Fruit fly (Drosophila melanogaster) whole organism: ENCODE results near the gene slmb.

Experiments
- CG8478 ChIP-seq: fragments of >200 bp; optimal IDR thresholded peaks from 2 replicates; lab custom pipeline; 2018; ENCODE audit warnings: inconsistent platforms
- pan ChIP-seq: fragments of >200 bp; optimal IDR thresholded peaks from 2 replicates; lab custom pipeline; 2017
- usp ChIP-seq: fragments of >200 bp; optimal IDR thresholded peaks from 2 replicates; lab custom pipeline; 2017; ENCODE audit warnings: missing biosample characterization, missing genetic modification characterization, mixed read lengths

DNA sequence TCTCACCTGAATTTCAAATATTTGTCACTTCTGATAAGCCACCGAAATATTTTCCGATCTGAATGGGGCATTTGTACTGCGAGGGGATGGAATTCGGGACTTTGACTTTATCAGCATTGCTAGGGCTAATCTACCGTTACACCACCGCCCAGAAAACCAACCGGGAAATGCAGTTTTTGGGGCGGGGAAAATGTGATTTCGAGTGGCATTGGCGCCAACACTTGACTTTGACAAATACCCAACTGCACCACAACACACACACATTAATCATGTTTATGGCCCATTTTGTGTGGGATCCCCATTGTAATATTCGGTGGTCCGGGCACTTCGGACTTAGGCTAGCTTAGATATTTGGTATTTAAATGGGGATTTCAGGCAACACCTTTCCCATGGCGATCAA is 48.3 kb downstream of the slmb start:
- TF ChIP-seq usp (no peak), pan (lab: Kevin White, UChicago) (no peak), CG8478 (lab: Kevin White, UChicago) (no peak)
